Fruit fly (Drosophila melanogaster) whole organism, adult: Measurements from ENCODE around the gene COX7A.

ENCODE experiments used
- CG11617 ChIP-seq: fragments of 200-800 bp; sonication (Bioruptor generic); optimal IDR thresholded peaks from 2 replicates; lab custom pipeline; 2017; ENCODE audit warnings: mild to moderate bottlenecking, missing biosample characterization, missing genetic modification reagents, missing genetic modification characterization
- CG14711 ChIP-seq: fragments of 200-800 bp; sonication (Bioruptor generic); optimal IDR thresholded peaks from 2 replicates; lab custom pipeline; 2018; ENCODE audit warnings: missing biosample characterization, mild to moderate bottlenecking, missing genetic modification characterization, moderate library complexity
- Mnt ChIP-seq: fragments of 200-800 bp; sonication (Bioruptor generic); optimal IDR thresholded peaks from 2 replicates; lab custom pipeline; 2016; ENCODE audit warnings: missing biosample characterization, mild to moderate bottlenecking, missing genetic modification characterization

- no peak for TF ChIP-seq CG11617 (GFP tag; lab: Kevin White, UChicago)
- TF ChIP-seq CG14711 (tag; lab: Kevin White, UChicago): no peak
- no peak for TF ChIP-seq Mnt (GFP tag; lab: Kevin White, UChicago)
These were observed 2.5 kb upstream of the COX7A start, which contains the start of the genes PNKP and COX7AL for dm6 chr3R:8343251-8343744.
